Worm (Caenorhabditis elegans): ENCODE measurements around the gene ptr-20.

DNA sequence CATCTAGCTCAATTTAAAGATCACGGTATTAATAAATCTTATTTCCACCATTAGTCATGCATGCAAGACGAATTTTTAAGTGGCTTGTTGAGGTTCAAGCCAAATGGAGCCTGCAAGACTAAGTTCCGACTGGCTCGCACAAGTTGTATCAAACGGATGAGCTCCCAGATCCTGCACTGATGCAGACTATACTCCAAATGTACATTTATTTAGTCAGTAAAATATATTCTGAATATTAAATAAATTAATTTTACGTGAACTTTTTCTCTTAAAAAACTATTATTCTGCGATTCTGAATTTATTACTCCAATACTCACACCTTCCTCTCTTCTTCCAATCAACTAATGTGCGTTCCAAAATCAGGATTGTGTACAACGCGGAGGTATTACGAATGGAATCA is 17.7 kb downstream of the ptr-20 start, which contains the start of gene Y53F4B.36:
- TF ChIP-seq hlh-1 (tag; optimal IDR thresholded peaks at IDR 0.05) (no peak), nhr-12 (tag; optimal IDR thresholded peaks at IDR 0.05) (no peak), M03D4.4 (tag; optimal IDR thresholded peaks at IDR 0.05) (no peak), blmp-1 (tag; optimal IDR thresholded peaks at IDR 0.05) (no peak), lin-13 (tag; optimal IDR thresholded peaks at IDR 0.05) (no peak), nhr-237 (tag; optimal IDR thresholded peaks at IDR 0.05) (no peak), unc-120 (tag; optimal IDR thresholded peaks at IDR 0.05; ENCODE audit: poor library complexity, severe bottlenecking) (no peak), lsy-2 (tag; optimal IDR thresholded peaks at IDR 0.05) (no peak), elt-1 (tag; optimal IDR thresholded peaks at IDR 0.05; ENCODE audit: borderline replicate concordance, insufficient read depth) (no peak), cnd-1 (tag; optimal IDR thresholded peaks at IDR 0.05) (no peak), mep-1 (tag; optimal IDR thresholded peaks at IDR 0.05) (no peak)

Data from whole organism, mixed stage, embryonic.